Fruit fly (Drosophila melanogaster): Measurements from ENCODE around the gene CG11779.

CG11779 gene

DNA sequence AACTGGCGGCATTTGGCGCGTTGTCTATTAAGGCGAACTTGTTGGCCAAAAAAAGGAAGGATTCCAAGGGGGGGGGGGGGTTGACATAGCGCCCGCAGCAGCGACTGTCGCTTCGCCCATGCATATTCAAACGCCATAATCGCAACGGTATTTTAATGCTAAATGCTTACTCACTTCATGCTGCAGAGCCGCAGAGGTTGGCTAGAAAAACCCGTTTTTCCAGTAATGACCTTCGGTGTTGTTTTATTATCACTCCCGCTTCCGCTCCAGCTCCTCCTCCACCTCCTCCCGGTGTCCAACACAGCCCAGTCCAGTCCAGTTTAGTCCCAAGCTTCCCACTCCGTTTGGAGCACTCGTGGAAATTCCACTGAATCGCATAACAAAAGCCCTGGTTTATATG lies 48.5 kb downstream of the CG11779 start (continued):
- TF ChIP-seq vvl (GFP tag; IDR thresholded peaks at IDR 0.05) = peak; percentile 90

DNA sequence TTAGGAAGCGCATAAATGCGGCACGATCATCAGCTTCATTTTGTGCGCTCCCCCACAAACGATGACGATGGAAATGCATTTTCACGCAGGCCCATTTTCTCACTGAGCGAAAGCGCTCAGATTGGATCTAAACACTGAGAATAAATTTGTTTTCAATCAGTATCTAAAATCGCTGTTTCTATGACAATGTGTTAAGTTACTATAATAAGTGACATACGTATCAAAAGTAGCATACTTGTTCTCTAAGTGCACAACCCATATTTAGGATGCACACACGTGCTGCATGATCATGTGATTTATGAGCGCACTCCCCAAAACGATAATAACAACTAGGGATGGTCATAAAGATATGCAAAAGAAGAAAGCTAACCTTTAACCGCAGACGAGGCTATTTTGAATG lies 51.6 kb downstream of the CG11779 start:
- TF ChIP-seq trem (tag; optimal IDR thresholded peaks at IDR 0.05) (peak; percentile 6), eve (GFP tag; optimal IDR thresholded peaks at IDR 0.05) (peak in 1 of 2 experiments; percentile 78), CG31441 (GFP tag; IDR thresholded peaks at IDR 0.05) (peak; percentile 45; the same call in 1 of the 2 replicates), CHES-1-like (GFP tag; optimal IDR thresholded peaks at IDR 0.05) (no peak), CG6654 (GFP tag; optimal IDR thresholded peaks at IDR 0.05) (no peak), gem (tag; optimal IDR thresholded peaks at IDR 0.05) (peak; percentile 37), ci (GFP tag; IDR thresholded peaks at IDR 0.05) (peak; percentile 51; the same call in 1 of the 3 replicates), CG6254 (GFP tag; optimal IDR thresholded peaks at IDR 0.05) (peak; percentile 37), Vsx1 (GFP tag; optimal IDR thresholded peaks at IDR 0.05) (no peak), CG2678 (tag; optimal IDR thresholded peaks at IDR 0.05) (peak; percentile 13), ken (GFP tag; IDR thresholded peaks at IDR 0.05) (0 out of 3 replicates have a peak, but pooled peaks have one; percentile 36), ewg (GFP tag; optimal IDR thresholded peaks at IDR 0.05) (no peak), salm (tag; optimal IDR thresholded peaks at IDR 0.05) (no peak), sens (GFP tag) (peak; percentile 83), Ssrp (tag; optimal IDR thresholded peaks at IDR 0.05) (peak; percentile 23), HLH3B (GFP tag; IDR thresholded peaks at IDR 0.05) (0 out of 2 replicates have a peak, but pooled peaks have one; percentile 19), row (GFP tag; IDR thresholded peaks at IDR 0.05) (peak; percentile 56; the same call in 2 of the 3 replicates), unpg (GFP tag; optimal IDR thresholded peaks at IDR 0.05) (peak; percentile 27), ATbp (GFP tag; optimal IDR thresholded peaks at IDR 0.05) (peak; percentile 23), hb (GFP tag; IDR thresholded peaks at IDR 0.05; ENCODE audit: partially characterized antibody) (no peak), Ada2b (GFP tag; IDR thresholded peaks at IDR 0.05) (no peak), bbx (GFP tag; IDR thresholded peaks at IDR 0.05; ENCODE audit: partially characterized antibody) (no peak), nom (GFP tag; optimal IDR thresholded peaks at IDR 0.05) (no peak), Antp (GFP tag; optimal IDR thresholded peaks at IDR 0.05) (peak; percentile 5), slbo (GFP tag; IDR thresholded peaks at IDR 0.05) (0 out of 2 replicates have a peak, but pooled peaks have one; percentile 4), CoRest (tag; optimal IDR thresholded peaks at IDR 0.05) (peak; percentile 11), CG1603 (tag; optimal IDR thresholded peaks at IDR 0.05) (peak; percentile 52), chif (GFP tag; optimal IDR thresholded peaks at IDR 0.05) (peak in 1 of 2 experiments; percentile 37), dmrt11E (tag; optimal IDR thresholded peaks at IDR 0.05) (peak; percentile 38), CG6813 (GFP tag; optimal IDR thresholded peaks at IDR 0.05) (no peak), CG17829 (tag; optimal IDR thresholded peaks at IDR 0.05) (peak; percentile 39), CG10979 (tag; optimal IDR thresholded peaks at IDR 0.05) (peak; percentile 60), mam (GFP tag; optimal IDR thresholded peaks at IDR 0.05) (no peak), CG18262 (tag; optimal IDR thresholded peaks at IDR 0.05) (peak; percentile 65), Chrac-16 (GFP tag; optimal IDR thresholded peaks at IDR 0.05) (peak; percentile 25), Hr78 (GFP tag; optimal IDR thresholded peaks at IDR 0.05) (peak in 1 of 2 experiments; percentile 10), CG1647 (GFP tag; optimal IDR thresholded peaks at IDR 0.05) (no peak), CG4424 (GFP tag; optimal IDR thresholded peaks at IDR 0.05) (peak; percentile 13), en (GFP tag; optimal IDR thresholded peaks at IDR 0.05) (no peak), CG12299 (tag; optimal IDR thresholded peaks at IDR 0.05) (no peak), Sox102F (GFP tag; optimal IDR thresholded peaks at IDR 0.05) (peak; percentile 8), D19A (tag; optimal IDR thresholded peaks at IDR 0.05) (peak; percentile 43), CG6175 (GFP tag; IDR thresholded peaks at IDR 0.05) (no peak), CG11247 (GFP tag; IDR thresholded peaks at IDR 0.05) (no peak), Awh (GFP tag; IDR thresholded peaks at IDR 0.05) (0 out of 2 replicates have a peak, but pooled peaks have one; percentile 14), CG7839 (tag; optimal IDR thresholded peaks at IDR 0.05) (peak; percentile 11), chn (GFP tag; optimal IDR thresholded peaks at IDR 0.05) (peak; percentile 32)

Measured in whole organism, embryonic.